Fruit fly (Drosophila melanogaster): ENCODE data around the gene CG31663.

dm6 chr2L:1916461-1916860 is 35.2 kb upstream of the CG31663 start:
- peak; percentile 20 for TF ChIP-seq CG8301 (tag; optimal IDR thresholded peaks at IDR 0.05)
- TF ChIP-seq rn (GFP tag; IDR thresholded peaks at IDR 0.05): peak; percentile 80
- TF ChIP-seq CG17806 (tag; optimal IDR thresholded peaks at IDR 0.05): no peak
- TF ChIP-seq Pif1A (GFP tag; optimal IDR thresholded peaks at IDR 0.05): no peak
- peak; percentile 91 for TF ChIP-seq CG4496 (GFP tag; IDR thresholded peaks at IDR 0.05)
- TF ChIP-seq Snoo (tag; optimal IDR thresholded peaks at IDR 0.05): no peak
- no peak for TF ChIP-seq CG13204 (GFP tag; optimal IDR thresholded peaks at IDR 0.05)
- TF ChIP-seq EcR (GFP tag; optimal IDR thresholded peaks at IDR 0.05): no peak
- no peak for TF ChIP-seq CG15710 (tag; optimal IDR thresholded peaks at IDR 0.05)
- TF ChIP-seq CG9948 (tag; optimal IDR thresholded peaks at IDR 0.05): no peak
- TF ChIP-seq gl (tag; optimal IDR thresholded peaks at IDR 0.05): no peak
- peak; percentile 5 for TF ChIP-seq CG14655 (GFP tag; optimal IDR thresholded peaks at IDR 0.05)
- peak; percentile 1 for TF ChIP-seq Pif1B (GFP tag; optimal IDR thresholded peaks at IDR 0.05)
- TF ChIP-seq CG8159 (tag; optimal IDR thresholded peaks at IDR 0.05): no peak

Data from whole organism, pupa.